Fruit fly (Drosophila melanogaster): Measurements from ENCODE around the gene elm.
A peak's percentile ranks its signal among the peaks of the same experiment; 100 is the strongest.

elm gene

dm6 chr3R:5682238-5682637 is 27.6 kb upstream of the elm start (continued):
- TF ChIP-seq ss (GFP tag; optimal IDR thresholded peaks at IDR 0.05): no peak
- TF ChIP-seq Met (GFP tag; optimal IDR thresholded peaks at IDR 0.05): no peak

dm6 chr3R:5672658-5673217 is 18.1 kb upstream of the elm start:
- no peak for TF ChIP-seq Hr39 (GFP tag; optimal IDR thresholded peaks at IDR 0.05)
- no peak for TF ChIP-seq Sox102F (GFP tag; optimal IDR thresholded peaks at IDR 0.05)
- no peak for TF ChIP-seq Hr38 (GFP tag; optimal IDR thresholded peaks at IDR 0.05)
- TF ChIP-seq CG6163 (GFP tag; IDR thresholded peaks at IDR 0.05): peak; percentile 60; the same call in 1 of the 3 replicates
- TF ChIP-seq CG11762 (GFP tag; optimal IDR thresholded peaks at IDR 0.05; ENCODE audit: insufficient read depth): no peak
- peak; percentile 47 for TF ChIP-seq net (GFP tag; optimal IDR thresholded peaks at IDR 0.05)
- TF ChIP-seq Eip93F (GFP tag; optimal IDR thresholded peaks at IDR 0.05): peak; percentile 13
- TF ChIP-seq Lpt (GFP tag; optimal IDR thresholded peaks at IDR 0.05): no peak
- no peak for TF ChIP-seq ss (GFP tag; optimal IDR thresholded peaks at IDR 0.05)
- TF ChIP-seq CG31627 (GFP tag; optimal IDR thresholded peaks at IDR 0.05): no peak
- peak; percentile 70 for TF ChIP-seq CG16779 (tag; optimal IDR thresholded peaks at IDR 0.05)
- peak; percentile 20 for TF ChIP-seq CG8632 (GFP tag; optimal IDR thresholded peaks at IDR 0.05)
- TF ChIP-seq CG15336 (GFP tag; IDR thresholded peaks at IDR 0.05): peak; percentile 42; the same call in 1 of the 2 replicates
- TF ChIP-seq topi (GFP tag; optimal IDR thresholded peaks at IDR 0.05): peak; percentile 8
- TF ChIP-seq Smox (GFP tag; optimal IDR thresholded peaks at IDR 0.05): no peak
- peak; percentile 19 for TF ChIP-seq Eip75B (GFP tag; optimal IDR thresholded peaks at IDR 0.05)
- TF ChIP-seq fd85E (GFP tag; optimal IDR thresholded peaks at IDR 0.05): peak; percentile 35
- no peak for TF ChIP-seq acj6 (GFP tag; optimal IDR thresholded peaks at IDR 0.05)
- TF ChIP-seq Sox14 (GFP tag; optimal IDR thresholded peaks at IDR 0.05): peak; percentile 52
- peak; percentile 100 for TF ChIP-seq fkh (GFP tag; optimal IDR thresholded peaks at IDR 0.05)
- TF ChIP-seq Ets21C (GFP tag; optimal IDR thresholded peaks at IDR 0.05): no peak
- TF ChIP-seq Eip78C (GFP tag): peak; percentile 88
- peak; percentile 44 for TF ChIP-seq CG6276 (GFP tag; optimal IDR thresholded peaks at IDR 0.05)
- peak; percentile 43; the same call in 1 of the 3 replicates for TF ChIP-seq eg (GFP tag; IDR thresholded peaks at IDR 0.05)
- 0 out of 3 replicates have a peak, but pooled peaks have one; percentile 17 for TF ChIP-seq CG8119 (GFP tag; IDR thresholded peaks at IDR 0.05)

dm6 chr3R:5671795-5672657 is 17.4 kb upstream of the elm start:
- TF ChIP-seq svp (GFP tag) (peak; percentile 69), Hr39 (GFP tag; optimal IDR thresholded peaks at IDR 0.05) (no peak), vri (GFP tag; optimal IDR thresholded peaks at IDR 0.05) (peak; percentile 55)

dm6 chr3R:5671265-5671663 is 16.6 kb upstream of the elm start:
- TF ChIP-seq CG15336 (GFP tag; IDR thresholded peaks at IDR 0.05) (no peak), pdm3 (GFP tag; optimal IDR thresholded peaks at IDR 0.05) (no peak), Blimp-1 (GFP tag; optimal IDR thresholded peaks at IDR 0.05) (peak; percentile 43), CG32006 (GFP tag; optimal IDR thresholded peaks at IDR 0.05) (no peak), CG8119 (GFP tag; IDR thresholded peaks at IDR 0.05) (no peak), Eip75B (GFP tag; optimal IDR thresholded peaks at IDR 0.05) (peak; percentile 6), Gug (GFP tag; IDR thresholded peaks at IDR 0.05) (no peak), ss (GFP tag; optimal IDR thresholded peaks at IDR 0.05) (peak in 1 of 2 experiments; percentile 18), Smox (GFP tag; optimal IDR thresholded peaks at IDR 0.05) (no peak), Lpt (GFP tag; optimal IDR thresholded peaks at IDR 0.05) (peak; percentile 26), esn (GFP tag; optimal IDR thresholded peaks at IDR 0.05) (peak; percentile 18), CG6854 (GFP tag; optimal IDR thresholded peaks at IDR 0.05) (no peak), CG7368 (GFP tag; optimal IDR thresholded peaks at IDR 0.05) (no peak), Hr4 (GFP tag; optimal IDR thresholded peaks at IDR 0.05) (no peak), Sox15 (GFP tag; optimal IDR thresholded peaks at IDR 0.05) (no peak), CG3032 (tag; optimal IDR thresholded peaks at IDR 0.05) (no peak), OdsH (GFP tag; optimal IDR thresholded peaks at IDR 0.05) (no peak), CG3919 (GFP tag; optimal IDR thresholded peaks at IDR 0.05) (no peak), CG10669 (GFP tag; optimal IDR thresholded peaks at IDR 0.05) (no peak), Eip78C (GFP tag) (no peak), svp (GFP tag) (peak; percentile 100)
